Fruit fly (Drosophila melanogaster): Measurements from ENCODE around the gene CG10650.

CG10650 gene

DNA sequence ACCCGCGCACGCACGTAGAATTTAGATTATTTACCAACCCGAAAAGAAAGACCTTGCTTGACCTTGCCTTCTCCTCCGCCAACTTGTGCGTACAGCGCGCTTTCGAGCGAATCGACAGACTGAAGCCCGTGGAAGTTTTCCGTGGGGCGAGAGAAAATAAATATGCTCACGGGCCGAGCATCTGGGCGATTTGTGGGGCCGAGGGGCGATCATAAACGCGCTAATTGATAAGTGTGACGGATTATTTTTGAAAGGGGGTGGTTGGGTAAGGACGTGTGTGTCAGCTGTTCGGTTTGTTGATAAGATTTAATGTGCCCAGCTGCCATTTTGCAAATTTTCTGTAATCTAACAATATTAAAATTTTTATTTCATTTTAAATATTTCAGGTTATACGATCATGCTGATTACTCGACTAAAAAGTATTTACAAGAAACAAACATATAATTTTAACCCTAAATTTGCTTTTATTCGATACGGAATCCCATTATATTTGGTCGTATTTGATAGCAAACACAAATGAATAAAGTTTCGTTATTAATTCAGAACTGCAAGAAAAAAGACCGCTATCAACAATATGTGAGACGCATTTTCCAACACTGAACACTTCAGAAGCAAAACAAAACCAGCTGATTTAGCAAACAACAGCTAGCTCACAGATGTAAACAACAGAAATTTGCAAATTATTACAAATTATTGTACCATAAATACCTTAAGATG, 21.5 kb downstream of the CG10650 start, which contains the start of the genes L2HGDH and CG10431 (continued):
- TF ChIP-seq vfl (GFP tag; optimal IDR thresholded peaks at IDR 0.05) (no peak), Nf-YC (tag; optimal IDR thresholded peaks at IDR 0.05) (peak; percentile 67), grn (GFP tag; optimal IDR thresholded peaks at IDR 0.05) (peak; percentile 28), CG11696 (GFP tag; IDR thresholded peaks at IDR 0.05) (no peak), CG7839 (tag; optimal IDR thresholded peaks at IDR 0.05) (peak; percentile 54), C15 (GFP tag; IDR thresholded peaks at IDR 0.05) (no peak), CG9609 (GFP tag; optimal IDR thresholded peaks at IDR 0.05) (no peak), Gsc (GFP tag; IDR thresholded peaks at IDR 0.05) (no peak), Hmr (GFP tag; optimal IDR thresholded peaks at IDR 0.05) (peak; percentile 75), Tbp (GFP tag; optimal IDR thresholded peaks at IDR 0.05) (no peak), CG14050 (GFP tag; IDR thresholded peaks at IDR 0.05) (no peak), CG1832 (GFP tag; optimal IDR thresholded peaks at IDR 0.05) (no peak), Stat92E (GFP tag; optimal IDR thresholded peaks at IDR 0.05) (no peak), tio (GFP tag; optimal IDR thresholded peaks at IDR 0.05) (peak; percentile 40), Vsx1 (GFP tag; optimal IDR thresholded peaks at IDR 0.05) (peak; percentile 72), CG15479 (GFP tag; optimal IDR thresholded peaks at IDR 0.05) (no peak), Bdp1 (GFP tag; optimal IDR thresholded peaks at IDR 0.05) (peak; percentile 46), HHEX (GFP tag; optimal IDR thresholded peaks at IDR 0.05) (peak; percentile 24), CG18011 (GFP tag; optimal IDR thresholded peaks at IDR 0.05) (peak; percentile 71), CG2120 (GFP tag; optimal IDR thresholded peaks at IDR 0.05) (peak; percentile 77), CG34376 (GFP tag; optimal IDR thresholded peaks at IDR 0.05) (peak; percentile 91), ci (GFP tag; IDR thresholded peaks at IDR 0.05) (peak; percentile 55; the same call in 2 of the 3 replicates), nerfin-2 (GFP tag; IDR thresholded peaks at IDR 0.05; ENCODE audit: partially characterized antibody) (no peak), B-H1 (GFP tag; IDR thresholded peaks at IDR 0.05) (no peak), ttk (GFP tag; IDR thresholded peaks at IDR 0.05) (no peak; the same call in 1 of the 2 replicates), btn (GFP tag; optimal IDR thresholded peaks at IDR 0.05) (peak; percentile 4), B-H2 (GFP tag; optimal IDR thresholded peaks at IDR 0.05) (peak; percentile 49), maf-S (GFP tag; optimal IDR thresholded peaks at IDR 0.05) (peak; percentile 5), vvl (GFP tag; IDR thresholded peaks at IDR 0.05) (no peak; the same call in 1 of the 2 replicates), org-1 (GFP tag; optimal IDR thresholded peaks at IDR 0.05) (peak; percentile 1), CG14441 (GFP tag; IDR thresholded peaks at IDR 0.05) (peak; percentile 40; the same call in 1 of the 2 replicates), gro (GFP tag; optimal IDR thresholded peaks at IDR 0.05) (peak; percentile 46), CG3847 (GFP tag; IDR thresholded peaks at IDR 0.05) (peak; percentile 64), CG1602 (GFP tag; optimal IDR thresholded peaks at IDR 0.05) (peak; percentile 55), CG10959 (GFP tag; IDR thresholded peaks at IDR 0.05) (no peak), CG13894 (tag; optimal IDR thresholded peaks at IDR 0.05) (peak; percentile 67), CG12155 (GFP tag; optimal IDR thresholded peaks at IDR 0.05) (peak; percentile 33), H15 (GFP tag; IDR thresholded peaks at IDR 0.05) (no peak), wek (GFP tag; optimal IDR thresholded peaks at IDR 0.05) (peak; percentile 3), Abd-B (GFP tag; optimal IDR thresholded peaks at IDR 0.05) (peak; percentile 67), CG4854 (GFP tag; optimal IDR thresholded peaks at IDR 0.05) (peak; percentile 54), CG5953 (GFP tag; IDR thresholded peaks at IDR 0.05) (0 out of 2 replicates have a peak, but pooled peaks have one; percentile 11), Elba2 (GFP tag; optimal IDR thresholded peaks at IDR 0.05) (no peak), tll (GFP tag; optimal IDR thresholded peaks at IDR 0.05) (peak in 1 of 2 experiments; percentile 13), Hey (tag; optimal IDR thresholded peaks at IDR 0.05) (peak; percentile 46), dpn (GFP tag; optimal IDR thresholded peaks at IDR 0.05) (peak; percentile 42 to 68), MESR4 (GFP tag; optimal IDR thresholded peaks at IDR 0.05) (peak; percentile 54), stc (GFP tag; IDR thresholded peaks at IDR 0.05) (peak; percentile 30; the same call in 1 of the 2 replicates), pzg (GFP tag; optimal IDR thresholded peaks at IDR 0.05) (peak; percentile 52)

All from whole organism, embryonic.